Fruit fly (Drosophila melanogaster): Measurements from ENCODE around the gene Dcr-1.

The Dcr-1 gene

dm6 chr3R:22747423-22748090 is 6.7 kb upstream of the Dcr-1 start, which contains the start of gene CG17141 (continued):
- TF ChIP-seq Camta (GFP tag; optimal IDR thresholded peaks at IDR 0.05), result no peak
- no peak for TF ChIP-seq hkb (optimal IDR thresholded peaks at IDR 0.05)
- peak; percentile 40 for TF ChIP-seq hkb (GFP tag; IDR thresholded peaks at IDR 0.05)
- no peak for TF ChIP-seq CG9727 (GFP tag; optimal IDR thresholded peaks at IDR 0.05)
- no peak for TF ChIP-seq CG13624 (GFP tag; optimal IDR thresholded peaks at IDR 0.05)
- no peak for TF ChIP-seq dimm (GFP tag; IDR thresholded peaks at IDR 0.05)
- TF ChIP-seq CG18476 (GFP tag; optimal IDR thresholded peaks at IDR 0.05), result no peak
- TF ChIP-seq Dref (GFP tag; IDR thresholded peaks at IDR 0.05), result peak; percentile 38; the same call in 1 of the 2 replicates
- peak; percentile 35; the same call in 1 of the 3 replicates for TF ChIP-seq CG16813 (GFP tag; IDR thresholded peaks at IDR 0.05; ENCODE audit: partially characterized antibody)
- TF ChIP-seq Hr78 (GFP tag; optimal IDR thresholded peaks at IDR 0.05), result no peak
- TF ChIP-seq pfk (GFP tag; optimal IDR thresholded peaks at IDR 0.05), result no peak
- peak; percentile 77 for TF ChIP-seq CG3995 (GFP tag; optimal IDR thresholded peaks at IDR 0.05)
- no peak for TF ChIP-seq HHEX (GFP tag; optimal IDR thresholded peaks at IDR 0.05)
- TF ChIP-seq CG17361 (GFP tag; IDR thresholded peaks at IDR 0.05), result no peak
- no peak for TF ChIP-seq Meics (GFP tag; optimal IDR thresholded peaks at IDR 0.05)
- TF ChIP-seq lbe (GFP tag; optimal IDR thresholded peaks at IDR 0.05), result no peak
- peak; percentile 9 for TF ChIP-seq CG10431 (GFP tag; optimal IDR thresholded peaks at IDR 0.05)

DNA sequence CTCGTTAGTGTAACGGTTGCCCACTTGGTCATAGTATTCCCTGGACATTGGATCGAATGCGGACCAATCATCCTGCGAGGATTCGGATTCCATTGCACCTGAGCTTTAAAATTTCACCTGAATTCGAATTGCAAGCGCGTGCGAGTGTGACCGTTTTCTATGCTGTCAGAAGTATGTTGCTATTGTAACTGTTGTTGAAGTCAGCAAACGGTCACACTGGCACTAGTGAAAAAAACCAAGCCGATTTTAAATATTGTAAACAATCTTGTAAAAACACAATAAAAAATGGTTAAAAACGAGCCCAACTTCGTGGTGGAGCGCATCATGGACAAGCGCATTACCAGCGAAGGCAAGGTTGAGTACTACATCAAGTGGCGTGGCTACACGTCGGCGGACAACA is 4.5 kb upstream of the Dcr-1 start, which contains the start of the genes vret and HP1c:
Gene vret, minus strand, starts transcription at position 150 of the 400 bp plus-strand sequence.
Gene HP1c, plus strand, starts transcription at position 189 of the 400 bp plus-strand sequence.
- TF ChIP-seq Scr (GFP tag; IDR thresholded peaks at IDR 0.05; ENCODE audit: partially characterized antibody) (peak; percentile 38; the same call in 1 of the 2 replicates), CG4854 (GFP tag; optimal IDR thresholded peaks at IDR 0.05) (no peak), HmgZ (tag; optimal IDR thresholded peaks at IDR 0.05) (peak; percentile 32), pzg (GFP tag; optimal IDR thresholded peaks at IDR 0.05) (peak; percentile 78), croc (GFP tag; conservative IDR thresholded peaks at IDR 0.05) (no peak), CG4617 (GFP tag; optimal IDR thresholded peaks at IDR 0.05; ENCODE audit: borderline replicate concordance) (peak; percentile 69), Sry-δ (GFP tag; optimal IDR thresholded peaks at IDR 0.05) (peak; percentile 24), Bgb (GFP tag; IDR thresholded peaks at IDR 0.05; ENCODE audit: partially characterized antibody) (0 out of 2 replicates have a peak, but pooled peaks have one; percentile 10), CG9797 (GFP tag; optimal IDR thresholded peaks at IDR 0.05) (peak; percentile 85), CG11504 (tag; optimal IDR thresholded peaks at IDR 0.05) (no peak), Dll (GFP tag; IDR thresholded peaks at IDR 0.05; ENCODE audit: partially characterized antibody) (no peak), Med (GFP tag) (peak; percentile 76), E2f2 (GFP tag; IDR thresholded peaks at IDR 0.05) (peak; percentile 90), CG34224 (GFP tag; IDR thresholded peaks at IDR 0.05; ENCODE audit: partially characterized antibody) (peak; percentile 37; the same call in 1 of the 3 replicates), Adf1 (GFP tag; IDR thresholded peaks at IDR 0.05) (no peak), CG30020 (tag; optimal IDR thresholded peaks at IDR 0.05) (peak; percentile 17), YL-1 (GFP tag; optimal IDR thresholded peaks at IDR 0.05) (peak; percentile 10), Dref (GFP tag; IDR thresholded peaks at IDR 0.05) (peak; percentile 36; the same call in 1 of the 2 replicates), CG10543 (GFP tag; optimal IDR thresholded peaks at IDR 0.05) (no peak), amos (GFP tag; IDR thresholded peaks at IDR 0.05; ENCODE audit: partially characterized antibody) (peak; percentile 33; the same call in 1 of the 2 replicates), E2f1 (GFP tag; IDR thresholded peaks at IDR 0.05) (no peak), stwl (tag; optimal IDR thresholded peaks at IDR 0.05) (peak; percentile 69), CG5180 (GFP tag; optimal IDR thresholded peaks at IDR 0.05) (no peak), CG3995 (GFP tag; optimal IDR thresholded peaks at IDR 0.05) (peak; percentile 47), CHES-1-like (GFP tag; optimal IDR thresholded peaks at IDR 0.05) (peak; percentile 5), CG17186 (GFP tag; optimal IDR thresholded peaks at IDR 0.05) (peak; percentile 50), CTCF (GFP tag; optimal IDR thresholded peaks at IDR 0.05) (peak; percentile 42), MBD-R2 (GFP tag; IDR thresholded peaks at IDR 0.05) (peak; percentile 95), Gug (GFP tag; IDR thresholded peaks at IDR 0.05) (no peak), CG14710 (tag; optimal IDR thresholded peaks at IDR 0.05) (peak; percentile 95), Dp (GFP tag; optimal IDR thresholded peaks at IDR 0.05) (peak; percentile 85), CG13287 (GFP tag; IDR thresholded peaks at IDR 0.05; ENCODE audit: partially characterized antibody) (peak; percentile 56; the same call in 1 of the 2 replicates), CG3847 (GFP tag; IDR thresholded peaks at IDR 0.05) (peak; percentile 59)
